Worm (Caenorhabditis elegans): ENCODE measurements around the gene oac-11.

DNA sequence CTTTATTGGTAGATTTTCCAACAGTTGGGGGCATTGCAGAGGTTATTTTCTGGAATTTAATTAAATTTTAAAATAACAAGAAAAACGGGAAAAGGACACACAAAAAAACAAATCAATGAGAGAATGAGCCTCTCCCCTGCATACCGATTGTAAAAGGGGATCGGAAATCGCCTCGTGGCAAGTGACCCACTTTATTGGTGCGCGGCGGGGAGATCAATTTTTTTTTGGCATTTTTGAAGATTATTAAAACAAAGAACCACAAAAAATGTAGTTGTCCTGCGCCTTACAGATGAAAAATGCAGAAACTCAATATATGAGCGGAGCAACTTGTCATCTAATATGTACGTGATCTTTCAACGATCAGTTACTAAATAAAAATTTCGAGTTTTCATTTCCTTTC, 39.5 kb downstream of the oac-11 start, which contains the start of gene F54D10.7:
- TF ChIP-seq hnd-1 (tag; optimal IDR thresholded peaks at IDR 0.05) (no peak), tbx-11 (GFP tag; IDR thresholded peaks at IDR 0.05) (no peak), flt-1 (GFP tag; IDR thresholded peaks at IDR 0.05) (no peak), ama-1 (optimal IDR thresholded peaks at IDR 0.05) (no peak), F13C5.2 (tag; optimal IDR thresholded peaks at IDR 0.05) (no peak), hmbx-1 (tag; optimal IDR thresholded peaks at IDR 0.05) (no peak), ceh-36 (tag; optimal IDR thresholded peaks at IDR 0.05) (no peak), tbx-37 (GFP tag; conservative IDR thresholded peaks at IDR 0.05) (no peak), tra-4 (tag; optimal IDR thresholded peaks at IDR 0.05) (no peak), B0310.2 (tag; optimal IDR thresholded peaks at IDR 0.05) (no peak), pes-1 (GFP tag; IDR thresholded peaks at IDR 0.05) (no peak)
